Worm (Caenorhabditis elegans) whole organism, mixed stage, embryonic: ENCODE data around the gene C35A11.4.

Experiments
- bed-3 ChIP-seq: fragments of 200-800 bp; sonication (Bioruptor generic); optimal IDR thresholded peaks from 3 replicates; lab custom pipeline; 2018; ENCODE audit warnings: mild to moderate bottlenecking, missing genetic modification characterization, moderate library complexity, missing compliant biosample characterization
- blmp-1 ChIP-seq: fragments of 150-350 bp; optimal IDR thresholded peaks from 2 replicates; lab custom pipeline; 2014; ENCODE audit warnings: missing biosample characterization, missing genetic modification characterization
- ceh-39 ChIP-seq: fragments of 150-350 bp; optimal IDR thresholded peaks from 2 replicates; lab custom pipeline; 2014; ENCODE audit warnings: missing biosample characterization, missing genetic modification characterization
- ceh-43 ChIP-seq: fragments of 200-800 bp; sonication (Bioruptor generic); optimal IDR thresholded peaks from 2 replicates; lab custom pipeline; 2018; ENCODE audit warnings: mild to moderate bottlenecking, missing genetic modification characterization, moderate library complexity, missing compliant biosample characterization
- ceh-83 ChIP-seq: fragments of 200-800 bp; sonication (Bioruptor generic); optimal IDR thresholded peaks from 2 replicates; lab custom pipeline; 2018; ENCODE audit warnings: mild to moderate bottlenecking, missing genetic modification characterization, missing compliant biosample characterization
- ces-1 ChIP-seq: fragments of 150-350 bp; optimal IDR thresholded peaks from 2 replicates; lab custom pipeline; 2014; ENCODE audit warnings: missing biosample characterization, missing genetic modification reagents, missing genetic modification characterization
- drap-1 ChIP-seq: fragments of 200-800 bp; sonication (Bioruptor generic); optimal IDR thresholded peaks from 3 replicates; lab custom pipeline; 2018; ENCODE audit warnings: mild to moderate bottlenecking, missing genetic modification characterization, missing compliant biosample characterization
- elt-1 ChIP-seq: sonication (generic microtip); optimal IDR thresholded peaks from 2 replicates; lab custom pipeline; 2017; ENCODE audit warnings: missing genetic modification characterization, mild to moderate bottlenecking, missing compliant biosample characterization, antibody characterized with exemption, moderate library complexity, borderline replicate concordance; ENCODE audit not compliant: insufficient read depth
- elt-3 ChIP-seq: fragments of 150-350 bp; optimal IDR thresholded peaks from 2 replicates; lab custom pipeline; 2014; ENCODE audit warnings: missing biosample characterization, missing genetic modification characterization
- ham-2 ChIP-seq: fragments of 200-800 bp; sonication (Bioruptor generic); optimal IDR thresholded peaks from 2 replicates; lab custom pipeline; 2018; ENCODE audit warnings: mild to moderate bottlenecking, missing genetic modification characterization, missing compliant biosample characterization
- hlh-1 ChIP-seq: fragments of 150-350 bp; optimal IDR thresholded peaks from 2 replicates; lab custom pipeline; 2014; ENCODE audit warnings: missing biosample characterization, missing genetic modification reagents, missing genetic modification characterization
- lin-13 ChIP-seq: fragments of 150-350 bp; optimal IDR thresholded peaks from 2 replicates; lab custom pipeline; 2014; ENCODE audit warnings: missing biosample characterization, missing genetic modification characterization
- lsy-2 ChIP-seq: fragments of 150-350 bp; optimal IDR thresholded peaks from 2 replicates; lab custom pipeline; 2014; ENCODE audit warnings: missing biosample characterization, missing genetic modification characterization
- mab-5 ChIP-seq: fragments of 150-350 bp; optimal IDR thresholded peaks from 2 replicates; lab custom pipeline; 2014; ENCODE audit warnings: missing biosample characterization, missing genetic modification characterization
- mls-2 ChIP-seq: sonication (generic microtip); optimal IDR thresholded peaks from 2 replicates; lab custom pipeline; 2016; ENCODE audit warnings: mild to moderate bottlenecking, missing genetic modification characterization, moderate library complexity, missing compliant biosample characterization
- nhr-12 ChIP-seq: fragments of 150-350 bp; optimal IDR thresholded peaks from 2 replicates; lab custom pipeline; 2014; ENCODE audit warnings: missing biosample characterization, missing genetic modification characterization
- nhr-2 ChIP-seq: fragments of 150-350 bp; optimal IDR thresholded peaks from 2 replicates; lab custom pipeline; 2014; ENCODE audit warnings: missing biosample characterization, missing genetic modification characterization
- nhr-237 ChIP-seq: fragments of 150-350 bp; optimal IDR thresholded peaks from 2 replicates; lab custom pipeline; 2014; ENCODE audit warnings: missing biosample characterization, missing genetic modification characterization
- nhr-76 ChIP-seq: sonication (generic microtip); optimal IDR thresholded peaks from 2 replicates; lab custom pipeline; 2017; ENCODE audit warnings: missing biosample characterization, missing genetic modification characterization
- pha-4 ChIP-seq: fragments of 150-350 bp; optimal IDR thresholded peaks from 2 replicates; lab custom pipeline; 2018; ENCODE audit warnings: missing biosample characterization, missing genetic modification reagents, missing genetic modification characterization
- sem-2 ChIP-seq: fragments of 200-800 bp; sonication (Bioruptor generic); optimal IDR thresholded peaks from 2 replicates; lab custom pipeline; 2018; ENCODE audit warnings: mild to moderate bottlenecking, missing genetic modification characterization, missing compliant biosample characterization
- snpc-4 ChIP-seq: fragments of 150-350 bp; optimal IDR thresholded peaks from 2 replicates; lab custom pipeline; 2014; ENCODE audit warnings: missing biosample characterization, missing genetic modification characterization
- tbx-8 ChIP-seq: fragments of 200-800 bp; sonication (Bioruptor generic); optimal IDR thresholded peaks from 2 replicates; lab custom pipeline; 2018; ENCODE audit warnings: mild to moderate bottlenecking, missing genetic modification characterization, moderate library complexity, missing compliant biosample characterization
- unc-120 ChIP-seq: sonication (generic microtip); optimal IDR thresholded peaks from 2 replicates; lab custom pipeline; 2017; ENCODE audit warnings: missing genetic modification characterization, missing compliant biosample characterization; ENCODE audit not compliant: poor library complexity, severe bottlenecking
- unc-39 ChIP-seq: fragments of 150-350 bp; optimal IDR thresholded peaks from 2 replicates; lab custom pipeline; 2014; ENCODE audit warnings: missing biosample characterization, missing genetic modification characterization
- unc-62 ChIP-seq: fragments of 150-350 bp; optimal IDR thresholded peaks from 2 replicates; lab custom pipeline; 2014; ENCODE audit warnings: missing biosample characterization, missing genetic modification reagents, missing genetic modification characterization
- zip-8 ChIP-seq: fragments of 150-350 bp; optimal IDR thresholded peaks from 2 replicates; lab custom pipeline; 2014; ENCODE audit warnings: missing biosample characterization, missing genetic modification characterization
- ztf-11 ChIP-seq: fragments of 150-350 bp; optimal IDR thresholded peaks from 2 replicates; lab custom pipeline; 2014; ENCODE audit warnings: missing biosample characterization, missing genetic modification characterization

The C35A11.4 gene

ce11 chrV:5392993-5393628 lies at the start of gene C35A11.4:
C35A11.4 (minus strand) TSS chrV:5393148.
- TF ChIP-seq ceh-83 (no peak), ces-1 (GFP tag; lab: Kevin White, UChicago) (no peak), ceh-39 (tag; lab: Kevin White, UChicago) (no peak), blmp-1 (tag; lab: Kevin White, UChicago) (no peak), ztf-11 (tag; lab: Kevin White, UChicago) (no peak), lsy-2 (tag; lab: Kevin White, UChicago) (no peak), sem-2 (GFP tag; lab: Kevin White, UChicago) (no peak), lin-13 (no peak)

- TF ChIP-seq tbx-8 (GFP tag; lab: Kevin White, UChicago): no peak
- no peak for TF ChIP-seq ceh-39 (tag; lab: Kevin White, UChicago)
- TF ChIP-seq ham-2: no peak
- TF ChIP-seq blmp-1 (tag; lab: Kevin White, UChicago): no peak
- no peak for TF ChIP-seq unc-120 (tag; lab: Kevin White, UChicago)
- TF ChIP-seq pha-4 (tag; lab: Kevin White, UChicago): no peak
- TF ChIP-seq, all 35 proteins: peak for 0
These were observed 49.4 kb upstream of the C35A11.4 start for ce11 chrV:5442366-5442765.

ce11 chrV:5439068-5439467 lies 46.1 kb upstream of the C35A11.4 start, which contains the start of gene snpc-1.3:
snpc-1.3 (minus strand) TSS chrV:5439168.
- TF ChIP-seq ceh-83 (no peak), ces-1 (GFP tag; lab: Kevin White, UChicago) (no peak), tbx-8 (GFP tag; lab: Kevin White, UChicago) (no peak), mab-5 (tag; lab: Kevin White, UChicago) (no peak), sem-2 (GFP tag; lab: Kevin White, UChicago) (no peak), lsy-2 (tag; lab: Kevin White, UChicago) (no peak), bed-3 (GFP tag; lab: Kevin White, UChicago) (no peak), blmp-1 (tag; lab: Kevin White, UChicago) (no peak), ceh-39 (tag; lab: Kevin White, UChicago) (no peak), unc-62 (GFP tag; lab: Kevin White, UChicago) (no peak), nhr-2 (tag; lab: Kevin White, UChicago) (no peak), nhr-76 (no peak), unc-39 (no peak)

- no peak for TF ChIP-seq hlh-1
- no peak for TF ChIP-seq snpc-4 (tag; lab: Kevin White, UChicago)
- TF ChIP-seq ham-2: no peak
These were observed 40.1 kb upstream of the C35A11.4 start, which contains the start of gene acl-6 for ce11 chrV:5433020-5433419. acl-6 (plus strand) TSS chrV:5433386.

- no peak for TF ChIP-seq tbx-8 (GFP tag; lab: Kevin White, UChicago)
These were observed 39.6 kb upstream of the C35A11.4 start, which contains the start of gene F08F3.8 for ce11 chrV:5432499-5432898. F08F3.8 (minus strand) TSS chrV:5432599.

- TF ChIP-seq nhr-237 (tag; lab: Kevin White, UChicago) (no peak), lin-13 (no peak), bed-3 (GFP tag; lab: Kevin White, UChicago) (no peak), elt-3 (tag; lab: Kevin White, UChicago) (no peak), zip-8 (no peak), nhr-12 (tag; lab: Kevin White, UChicago) (no peak), pha-4 (tag; lab: Kevin White, UChicago) (no peak), nhr-76 (no peak), ceh-43 (GFP tag; lab: Kevin White, UChicago) (no peak), unc-39 (no peak), drap-1 (GFP tag; lab: Kevin White, UChicago) (no peak), mls-2 (no peak), tbx-8 (GFP tag; lab: Kevin White, UChicago) (no peak), mab-5 (tag; lab: Kevin White, UChicago) (no peak), ceh-39 (tag; lab: Kevin White, UChicago) (no peak), elt-1 (tag; lab: Kevin White, UChicago) (no peak), ceh-83 (no peak), hlh-1 (no peak), ham-2 (no peak)
These were observed 34.9 kb upstream of the C35A11.4 start, which contains the start of gene rhr-1 for ce11 chrV:5427860-5428259. rhr-1 (plus strand) TSS chrV:5428160.
